Worm (Caenorhabditis elegans): ENCODE data around the gene nas-9.

The nas-9 gene

DNA sequence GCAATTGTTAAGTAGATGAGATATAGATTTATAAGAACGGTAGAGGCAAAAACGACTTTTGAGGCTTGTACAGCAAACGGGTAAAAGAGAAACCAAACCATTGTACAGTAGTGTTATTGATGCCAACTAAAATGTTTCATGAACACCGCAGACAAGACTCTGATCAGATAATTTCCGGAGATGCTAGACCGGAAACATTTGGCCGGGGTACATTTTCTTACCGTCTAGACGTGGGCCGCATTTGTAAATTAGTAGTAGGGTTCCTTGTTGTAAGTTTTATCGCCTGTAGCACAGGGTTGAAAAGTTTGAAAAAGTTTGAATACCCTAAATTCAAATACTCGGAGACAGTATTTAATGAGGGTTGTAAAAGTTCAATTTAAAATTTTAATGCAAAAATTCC, 41.6 kb upstream of the nas-9 start, which contains the start of gene str-32:
Gene str-32 (minus strand): TSS at position 101 of the 400 bp plus-strand sequence.
- TF ChIP-seq C34F6.9 (tag; optimal IDR thresholded peaks at IDR 0.05) (no peak), nhr-21 (tag; optimal IDR thresholded peaks at IDR 0.05) (no peak), nhr-6 (tag; optimal IDR thresholded peaks at IDR 0.05) (no peak), lsy-2 (tag; optimal IDR thresholded peaks at IDR 0.05) (no peak)

DNA sequence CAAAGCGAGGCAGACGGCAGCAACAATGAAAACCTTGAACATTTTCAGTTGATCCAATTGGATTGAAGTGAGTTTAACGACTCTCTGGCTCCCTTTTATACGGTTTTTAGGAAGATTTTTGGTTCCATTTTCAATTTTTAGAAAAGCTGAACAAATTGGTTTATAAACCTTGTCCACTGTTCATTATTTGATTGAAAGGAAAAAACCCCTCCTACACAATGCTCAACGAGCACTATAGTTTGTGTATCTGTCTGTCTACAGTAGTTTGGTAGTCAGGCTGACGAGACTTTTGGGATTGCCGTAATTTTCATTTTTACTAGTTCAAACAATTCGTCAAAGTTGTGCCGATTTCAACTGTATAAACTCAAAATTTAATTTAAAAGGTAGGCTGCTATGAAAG, 39.4 kb upstream of the nas-9 start, which contains the start of gene T19H12.15:
Gene T19H12.15 (minus strand): TSS at position 101 of the 400 bp plus-strand sequence.
- TF ChIP-seq R02D3.7 (tag; optimal IDR thresholded peaks at IDR 0.05): no peak
- TF ChIP-seq lin-11 (tag; optimal IDR thresholded peaks at IDR 0.05): no peak
- TF ChIP-seq crh-2 (tag; optimal IDR thresholded peaks at IDR 0.05): no peak
- no peak for TF ChIP-seq elt-3 (tag; optimal IDR thresholded peaks at IDR 0.05)

DNA sequence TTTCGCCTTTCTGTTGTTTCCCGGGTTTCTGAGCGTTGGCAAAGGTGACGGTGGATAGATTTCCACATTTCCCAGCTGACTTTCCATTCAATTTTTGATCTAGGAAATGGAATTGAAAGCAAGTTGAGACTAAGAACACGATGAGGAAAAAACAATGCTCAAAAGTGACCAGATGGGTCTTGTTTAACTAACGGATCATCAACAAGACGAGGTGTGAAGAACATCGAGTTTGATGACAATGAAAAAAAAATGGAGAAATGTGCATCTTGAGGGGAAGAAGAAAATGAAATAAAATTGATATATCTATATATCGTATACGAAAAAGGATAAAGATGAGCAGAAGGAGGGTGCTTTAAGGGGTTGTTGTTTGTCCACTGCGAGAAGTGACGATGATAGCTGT, 37.8 kb upstream of the nas-9 start, which contains the start of gene T19H12.6:
Gene T19H12.6 (minus strand): TSS at position 101 of the 400 bp plus-strand sequence.
- TF ChIP-seq lsy-2 (tag; optimal IDR thresholded peaks at IDR 0.05): no peak
- TF ChIP-seq nhr-23 (tag; optimal IDR thresholded peaks at IDR 0.05): no peak
- no peak for TF ChIP-seq elt-1 (tag; optimal IDR thresholded peaks at IDR 0.05)
- TF ChIP-seq sma-9 (GFP tag; optimal IDR thresholded peaks at IDR 0.05): no peak
- no peak for TF ChIP-seq sma-9 (tag; optimal IDR thresholded peaks at IDR 0.05)
- no peak for TF ChIP-seq unc-39 (tag; optimal IDR thresholded peaks at IDR 0.05)
- TF ChIP-seq mbf-1 (tag; optimal IDR thresholded peaks at IDR 0.05): no peak
- no peak for TF ChIP-seq nhr-129 (tag; optimal IDR thresholded peaks at IDR 0.05)
- TF ChIP-seq aly-2 (tag; optimal IDR thresholded peaks at IDR 0.05): no peak
- no peak for TF ChIP-seq lin-11 (tag; optimal IDR thresholded peaks at IDR 0.05)
- no peak for TF ChIP-seq lin-39 (tag; optimal IDR thresholded peaks at IDR 0.05)
- TF ChIP-seq nhr-21 (tag; optimal IDR thresholded peaks at IDR 0.05): no peak

DNA sequence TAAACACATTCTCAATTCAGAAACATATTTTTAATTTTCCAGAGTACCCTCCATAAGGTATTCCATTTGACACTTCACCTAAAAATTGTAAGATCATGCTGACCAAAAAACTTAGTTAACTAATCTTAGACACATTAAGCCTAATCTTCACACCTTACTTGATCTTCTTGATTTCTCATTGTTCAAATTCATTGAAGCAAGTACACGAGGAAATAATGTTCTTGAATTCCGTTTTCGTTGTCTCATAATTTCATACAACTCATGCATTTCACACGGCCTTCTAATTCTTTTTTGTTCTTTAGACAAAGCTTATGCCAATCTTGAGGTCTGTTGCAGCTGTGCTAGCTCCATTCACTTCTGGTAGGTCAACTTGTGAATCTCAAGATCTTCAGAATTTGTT, 32.2 kb upstream of the nas-9 start, which contains the start of gene srd-33:
Gene srd-33 (plus strand): TSS at position 301 of the 400 bp plus-strand sequence.
- TF ChIP-seq aly-2 (tag; optimal IDR thresholded peaks at IDR 0.05) (no peak), zag-1 (tag; optimal IDR thresholded peaks at IDR 0.05) (no peak), snpc-4 (tag; optimal IDR thresholded peaks at IDR 0.05) (no peak), ama-1 (optimal IDR thresholded peaks at IDR 0.05) (no peak), ceh-16 (tag; optimal IDR thresholded peaks at IDR 0.05) (no peak), nhr-6 (tag; optimal IDR thresholded peaks at IDR 0.05) (no peak), dmd-4 (tag; optimal IDR thresholded peaks at IDR 0.05) (no peak), nhr-129 (tag; optimal IDR thresholded peaks at IDR 0.05) (no peak), fos-1 (tag; optimal IDR thresholded peaks at IDR 0.05) (no peak), unc-62 (GFP tag; optimal IDR thresholded peaks at IDR 0.05) (no peak), nhr-25 (tag; optimal IDR thresholded peaks at IDR 0.05) (no peak), blmp-1 (tag; optimal IDR thresholded peaks at IDR 0.05; ENCODE audit: insufficient read depth) (no peak), sem-4 (tag; optimal IDR thresholded peaks at IDR 0.05) (no peak)

DNA sequence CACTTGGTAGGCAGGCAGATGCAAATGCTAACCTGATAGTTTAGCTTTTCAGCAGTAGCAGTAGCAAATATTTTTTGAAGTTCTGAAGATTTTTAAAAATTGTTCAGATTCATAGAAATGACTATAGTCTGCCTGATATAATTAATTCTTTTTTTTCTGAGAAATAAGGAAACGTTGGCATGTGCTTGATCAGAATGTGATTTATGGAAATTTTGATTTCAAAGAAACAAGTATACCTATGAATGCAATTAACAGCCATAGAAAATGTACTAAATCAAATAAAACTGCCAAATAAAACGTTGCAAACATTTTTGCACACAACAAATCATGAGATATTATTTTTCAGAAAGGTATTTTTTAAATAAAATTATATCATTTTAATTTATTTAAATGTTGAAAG, 30.8 kb upstream of the nas-9 start:
- TF ChIP-seq unc-55 (GFP tag; optimal IDR thresholded peaks at IDR 0.05): no peak
- no peak for TF ChIP-seq elt-3 (tag; optimal IDR thresholded peaks at IDR 0.05)
- no peak for TF ChIP-seq nhr-11 (tag; optimal IDR thresholded peaks at IDR 0.05)
- TF ChIP-seq nhr-21 (tag; optimal IDR thresholded peaks at IDR 0.05): peak; percentile 42
- no peak for TF ChIP-seq lin-39 (tag; optimal IDR thresholded peaks at IDR 0.05)
- peak in 1 of 2 experiments; percentile 32 for TF ChIP-seq lsy-2 (tag; optimal IDR thresholded peaks at IDR 0.05)
- no peak for TF ChIP-seq nhr-77 (tag; optimal IDR thresholded peaks at IDR 0.05)
- no peak for TF ChIP-seq dmd-4 (tag; optimal IDR thresholded peaks at IDR 0.05)
- no peak for TF ChIP-seq nhr-10 (tag; optimal IDR thresholded peaks at IDR 0.05)
- TF ChIP-seq mdl-1 (tag; optimal IDR thresholded peaks at IDR 0.05): no peak
- TF ChIP-seq nhr-129 (tag; optimal IDR thresholded peaks at IDR 0.05): no peak

DNA sequence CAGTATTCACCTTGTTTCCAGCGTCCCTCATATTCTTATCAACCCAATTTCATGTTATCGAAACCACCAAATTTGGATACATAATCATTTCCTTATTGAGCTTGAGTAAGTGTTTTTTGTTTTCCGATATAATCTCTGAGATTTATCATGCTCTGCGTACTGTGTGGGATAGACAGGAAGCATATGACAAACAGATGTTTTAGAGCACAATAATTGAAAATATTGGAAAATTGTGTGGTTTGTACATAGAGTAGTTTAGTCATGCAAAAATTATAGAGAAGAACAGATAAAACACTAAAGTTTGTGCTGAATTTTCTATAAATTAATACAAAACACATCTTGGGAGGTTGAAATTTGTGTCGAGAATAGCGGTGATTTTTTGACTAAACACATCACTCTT, 28.9 kb upstream of the nas-9 start:
- TF ChIP-seq lin-11 (tag; optimal IDR thresholded peaks at IDR 0.05) (no peak), unc-39 (tag; optimal IDR thresholded peaks at IDR 0.05) (no peak), egl-27 (tag; optimal IDR thresholded peaks at IDR 0.05) (no peak), blmp-1 (tag; optimal IDR thresholded peaks at IDR 0.05; ENCODE audit: insufficient read depth) (no peak), elt-3 (tag; optimal IDR thresholded peaks at IDR 0.05) (no peak)

All from whole organism, L2 larva.